Worm (Caenorhabditis elegans): ENCODE data around the gene srx-16.

srx-16 gene

DNA sequence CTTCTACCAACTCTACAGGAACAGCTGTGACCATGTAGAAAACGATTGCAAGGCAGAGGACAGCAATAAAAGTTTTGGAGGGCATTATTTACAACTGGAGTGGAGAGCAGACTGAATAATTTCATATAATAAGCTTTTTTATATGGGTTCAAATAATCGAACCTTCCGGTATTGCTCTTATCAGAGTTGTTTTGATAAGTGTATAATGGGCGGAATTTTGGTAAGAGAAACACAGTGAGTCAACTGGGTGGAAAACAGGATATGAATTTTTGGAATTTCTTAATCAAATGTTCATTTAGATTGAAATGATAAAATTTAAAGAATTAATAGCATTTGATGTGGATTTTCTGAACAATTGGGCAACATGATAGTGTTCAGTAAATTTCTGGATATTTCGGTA lies 26.4 kb upstream of the srx-16 start, which contains the start of gene Y57E12B.11:
Gene Y57E12B.11 (minus strand): TSS at position 101 of the 400 bp plus-strand sequence.
- TF ChIP-seq npax-4 (tag; optimal IDR thresholded peaks at IDR 0.05) (no peak), C08G9.2 (tag; optimal IDR thresholded peaks at IDR 0.05) (no peak), pat-9 (tag; optimal IDR thresholded peaks at IDR 0.05) (no peak), tbx-2 (tag; optimal IDR thresholded peaks at IDR 0.05) (no peak)

DNA sequence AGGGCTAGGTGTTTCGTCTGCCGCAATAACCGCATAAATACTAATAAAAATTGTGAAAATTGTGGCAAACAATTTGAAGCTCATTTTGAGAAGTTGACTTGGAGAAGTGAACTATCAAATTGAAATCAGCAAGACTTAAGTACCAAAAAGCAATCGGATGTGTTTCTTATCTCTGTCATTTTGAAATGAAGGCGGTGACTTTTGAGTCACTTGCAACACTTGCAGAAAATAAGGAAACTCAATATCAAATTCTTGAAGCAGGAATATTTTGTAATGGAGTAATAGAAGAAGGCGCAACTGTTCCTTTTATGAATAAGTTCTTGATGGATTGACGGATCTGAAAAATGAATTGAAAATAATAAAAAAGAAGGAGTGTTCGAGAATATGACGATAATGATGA lies 24.8 kb upstream of the srx-16 start, which contains the start of gene T07H8.11:
Gene T07H8.11 (minus strand): TSS at position 101 of the 400 bp plus-strand sequence.
- no peak for TF ChIP-seq lim-6 (tag; optimal IDR thresholded peaks at IDR 0.05)
- no peak for TF ChIP-seq unc-42 (tag; optimal IDR thresholded peaks at IDR 0.05)
- no peak for TF ChIP-seq unc-86 (tag; optimal IDR thresholded peaks at IDR 0.05)
- TF ChIP-seq ceh-45 (GFP tag; IDR thresholded peaks at IDR 0.05): no peak
- no peak for TF ChIP-seq ama-1 (optimal IDR thresholded peaks at IDR 0.05)
- no peak for TF ChIP-seq sox-4 (tag; optimal IDR thresholded peaks at IDR 0.05)
- TF ChIP-seq nfya-1 (tag; optimal IDR thresholded peaks at IDR 0.05): no peak
- no peak for TF ChIP-seq dve-1 (tag; optimal IDR thresholded peaks at IDR 0.05)
- TF ChIP-seq nhr-11 (tag; optimal IDR thresholded peaks at IDR 0.05): no peak
- TF ChIP-seq elt-2 (tag; optimal IDR thresholded peaks at IDR 0.05): no peak
- TF ChIP-seq ceh-18 (tag; optimal IDR thresholded peaks at IDR 0.05): no peak
- no peak for TF ChIP-seq tbx-7 (tag; optimal IDR thresholded peaks at IDR 0.05)
- no peak for TF ChIP-seq unc-3 (GFP tag; conservative IDR thresholded peaks at IDR 0.05)
- TF ChIP-seq unc-3 (tag; optimal IDR thresholded peaks at IDR 0.05): no peak
- TF ChIP-seq unc-55 (GFP tag; optimal IDR thresholded peaks at IDR 0.05): no peak

DNA sequence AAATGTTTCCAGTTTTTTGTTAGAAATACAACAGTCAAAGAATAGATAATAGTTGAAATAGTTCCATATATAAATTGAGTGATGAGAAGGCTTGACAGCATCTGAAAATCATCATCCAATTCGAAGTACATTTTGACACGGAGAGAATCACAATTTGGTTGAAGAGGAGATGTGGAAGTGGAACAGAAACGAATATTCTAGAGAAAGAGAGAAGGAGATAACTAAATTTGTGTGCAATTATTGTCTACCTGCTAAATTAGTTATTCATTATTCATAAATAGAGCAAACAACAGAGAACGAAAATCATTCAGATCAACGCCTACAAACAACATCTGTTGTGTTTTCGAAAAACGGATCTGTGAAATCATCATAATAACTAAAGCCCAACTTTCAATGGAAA lies 22.4 kb upstream of the srx-16 start, which contains the start of gene srg-31:
Gene srg-31 (minus strand): TSS at position 101 of the 400 bp plus-strand sequence.
- TF ChIP-seq hlh-6 (tag; optimal IDR thresholded peaks at IDR 0.05) (no peak), ceh-2 (tag; optimal IDR thresholded peaks at IDR 0.05) (no peak), hlh-30 (tag; optimal IDR thresholded peaks at IDR 0.05; ENCODE audit: insufficient read depth) (no peak), pag-3 (tag; optimal IDR thresholded peaks at IDR 0.05; ENCODE audit: borderline replicate concordance) (no peak), C38D4.7 (GFP tag; optimal IDR thresholded peaks at IDR 0.05) (no peak), nfya-1 (tag; optimal IDR thresholded peaks at IDR 0.05) (no peak), npax-4 (tag; optimal IDR thresholded peaks at IDR 0.05) (no peak), dmd-4 (tag; optimal IDR thresholded peaks at IDR 0.05; ENCODE audit: borderline replicate concordance) (no peak)

DNA sequence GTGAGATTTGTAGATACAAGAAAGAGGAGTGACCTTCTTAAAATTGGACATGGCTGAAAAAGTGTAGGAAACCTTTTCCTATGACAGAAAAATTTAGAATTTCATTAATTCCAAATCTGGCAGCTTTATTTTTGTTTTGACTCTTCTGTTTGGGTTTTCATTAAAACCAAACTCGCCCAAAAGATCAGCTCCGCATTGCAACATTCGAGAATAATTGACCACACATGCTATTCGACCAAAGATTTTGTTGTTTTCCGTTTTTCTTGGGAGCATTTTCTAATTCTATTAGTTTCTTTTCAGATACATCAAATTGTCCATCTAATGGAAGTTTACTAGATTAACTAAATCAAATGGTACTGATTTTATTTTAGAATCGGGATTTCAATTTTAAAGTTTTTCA lies 19.9 kb upstream of the srx-16 start, which contains the start of gene mec-1:
Gene mec-1 (plus strand): TSS at position 301 of the 400 bp plus-strand sequence.
- no peak for TF ChIP-seq hlh-13 (GFP tag; optimal IDR thresholded peaks at IDR 0.05)
- no peak for TF ChIP-seq tbx-2 (tag; optimal IDR thresholded peaks at IDR 0.05)
- TF ChIP-seq tbx-7 (tag; optimal IDR thresholded peaks at IDR 0.05): no peak
- TF ChIP-seq pros-1 (tag; optimal IDR thresholded peaks at IDR 0.05): no peak
- no peak for TF ChIP-seq C38D4.7 (GFP tag; optimal IDR thresholded peaks at IDR 0.05)
- no peak for TF ChIP-seq ets-4 (tag; optimal IDR thresholded peaks at IDR 0.05)
- TF ChIP-seq ama-1 (optimal IDR thresholded peaks at IDR 0.05): no peak
- TF ChIP-seq F13H6.1 (tag; optimal IDR thresholded peaks at IDR 0.05): no peak
- TF ChIP-seq pqm-1 (tag; optimal IDR thresholded peaks at IDR 0.05): no peak
- no peak for TF ChIP-seq ztf-16 (tag; optimal IDR thresholded peaks at IDR 0.05)
- TF ChIP-seq dve-1 (tag; optimal IDR thresholded peaks at IDR 0.05): no peak
- TF ChIP-seq nhr-11 (tag; optimal IDR thresholded peaks at IDR 0.05): no peak
- no peak for TF ChIP-seq npax-4 (tag; optimal IDR thresholded peaks at IDR 0.05)
- TF ChIP-seq pat-9 (tag; optimal IDR thresholded peaks at IDR 0.05): no peak
- no peak for TF ChIP-seq sox-2 (GFP tag; IDR thresholded peaks at IDR 0.05)
- TF ChIP-seq pha-4 (tag; optimal IDR thresholded peaks at IDR 0.05): no peak
- no peak for TF ChIP-seq zip-5 (tag; optimal IDR thresholded peaks at IDR 0.05)

DNA sequence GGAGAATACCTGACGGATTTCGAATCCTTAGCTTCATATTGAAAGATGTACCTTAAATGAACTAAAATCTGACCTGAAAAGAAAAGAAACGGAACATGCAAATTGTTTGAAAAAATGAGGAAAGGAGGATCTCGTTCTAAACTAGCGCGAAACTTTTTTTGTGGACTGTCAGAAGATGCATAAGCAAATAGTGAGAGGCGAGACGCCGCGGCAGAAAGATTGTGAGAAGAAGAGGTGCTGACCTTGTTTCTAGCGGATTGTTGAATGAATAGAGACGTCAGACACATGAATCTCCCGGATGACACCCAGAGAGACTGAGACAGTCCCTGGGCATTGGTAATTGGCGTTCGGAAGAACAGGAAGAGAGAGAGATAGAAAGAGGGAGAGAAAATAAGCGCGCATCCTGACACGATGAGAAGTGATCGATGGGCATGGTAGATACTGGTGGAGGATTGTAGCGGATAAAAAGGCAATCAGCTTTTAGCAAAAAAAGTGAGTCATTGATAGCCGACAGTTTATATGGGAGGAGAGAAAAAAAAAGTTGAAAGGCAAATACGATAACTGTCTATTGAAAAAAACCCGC lies 6.1 kb upstream of the srx-16 start, which contains the start of gene ptr-15:
Gene ptr-15 (minus strand): TSS at position 51 of the 583 bp plus-strand sequence.
- TF ChIP-seq unc-55 (GFP tag; optimal IDR thresholded peaks at IDR 0.05) (peak; percentile 30), pros-1 (tag; optimal IDR thresholded peaks at IDR 0.05) (peak; percentile 57), ceh-14 (tag; optimal IDR thresholded peaks at IDR 0.05) (no peak), pha-4 (tag; optimal IDR thresholded peaks at IDR 0.05) (no peak), nfya-1 (tag; optimal IDR thresholded peaks at IDR 0.05) (peak; percentile 11), tbx-2 (tag; optimal IDR thresholded peaks at IDR 0.05) (no peak), ahr-1 (tag; optimal IDR thresholded peaks at IDR 0.05) (no peak)
